Worm (Caenorhabditis elegans) whole organism, L1 larva: ENCODE data around the gene C03E10.1.

Experiments
- ama-1 ChIP-seq: fragments of 150-350 bp; optimal IDR thresholded peaks from 2 replicates; lab custom pipeline; 2014
- blmp-1 ChIP-seq: fragments of 150-350 bp; optimal IDR thresholded peaks from 2 replicates; lab custom pipeline; 2014; ENCODE audit warnings: missing biosample characterization, missing genetic modification characterization
- egl-27 ChIP-seq, 2 experiments: fragments of 150-350 bp in 1 of 2; sonication (generic microtip); optimal IDR thresholded peaks; 3 replicates each; lab custom pipeline; 2017 to 2018; ENCODE audit warnings: missing biosample characterization in 2 of 2, missing genetic modification characterization in 2 of 2, missing genetic modification reagents in 2 of 2
- fkh-10 ChIP-seq: sonication (generic microtip); optimal IDR thresholded peaks from 2 replicates; lab custom pipeline; 2017; ENCODE audit warnings: missing biosample characterization, missing genetic modification reagents, missing genetic modification characterization
- isw-1 ChIP-seq: fragments of 200-800 bp; sonication (Bioruptor generic); IDR thresholded peaks from 2 replicates; pipeline ENCODE4 v1.3.6; 2022; ENCODE audit warnings: missing genetic modification characterization, missing compliant biosample characterization
- nhr-28 ChIP-seq: fragments of 150-350 bp; optimal IDR thresholded peaks from 2 replicates; lab custom pipeline; 2014; ENCODE audit warnings: missing biosample characterization, missing genetic modification characterization
- snpc-4 ChIP-seq: fragments of 150-350 bp; optimal IDR thresholded peaks from 2 replicates; lab custom pipeline; 2014; ENCODE audit warnings: missing biosample characterization, missing genetic modification characterization
- vab-15 ChIP-seq: sonication (generic microtip); optimal IDR thresholded peaks from 2 replicates; lab custom pipeline; 2017; ENCODE audit warnings: missing genotype, mild to moderate bottlenecking, missing genetic modification characterization, missing compliant biosample characterization
- ztf-4 ChIP-seq: fragments of 150-350 bp; optimal IDR thresholded peaks from 2 replicates; lab custom pipeline; 2014; ENCODE audit warnings: missing biosample characterization, missing genetic modification characterization

DNA sequence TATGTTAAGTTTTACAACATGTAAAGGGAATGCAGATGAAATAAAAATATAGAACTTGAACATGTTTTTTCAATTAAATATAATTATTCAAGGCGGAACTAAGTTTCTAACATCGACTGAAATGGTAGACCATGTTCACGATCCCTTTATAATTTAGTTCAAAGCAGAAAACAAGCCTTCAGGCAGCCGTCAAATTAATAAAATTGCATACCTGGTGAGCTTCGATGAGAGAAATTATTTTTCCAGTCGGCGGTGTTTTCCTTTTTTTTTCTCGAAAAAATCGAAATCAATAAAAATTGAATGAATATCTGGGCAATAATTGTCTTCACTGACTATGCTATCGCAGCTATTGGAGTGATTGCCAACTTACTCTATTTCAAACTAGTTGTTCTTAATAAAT is at the start of gene C03E10.1:
- TF ChIP-seq egl-27 (tag; optimal IDR thresholded peaks at IDR 0.05; lab: Kevin White, UChicago) = no peak
- no peak for TF ChIP-seq snpc-4 (tag; lab: Kevin White, UChicago)
- no peak for TF ChIP-seq isw-1
- TF ChIP-seq nhr-28 (tag; lab: Kevin White, UChicago) = no peak
- no peak for TF ChIP-seq ama-1 (lab: Kevin White, UChicago)
- TF ChIP-seq fkh-10 (GFP tag; lab: Kevin White, UChicago) = no peak
- TF ChIP-seq ztf-4 (tag; lab: Kevin White, UChicago) = no peak
- no peak for TF ChIP-seq vab-15
- no peak for TF ChIP-seq blmp-1 (tag; lab: Kevin White, UChicago)
